Fruit fly (Drosophila melanogaster) whole organism, adult: ENCODE measurements around the gene Lztr1.
A peak's percentile ranks its signal among the peaks of the same experiment; 100 is the strongest.

Source experiments
- CG11617 ChIP-seq: fragments of 200-800 bp; sonication (Bioruptor generic); optimal IDR thresholded peaks from 2 replicates; lab custom pipeline; 2017; ENCODE audit warnings: mild to moderate bottlenecking, missing biosample characterization, missing genetic modification reagents, missing genetic modification characterization
- CG12768 ChIP-seq: fragments of 200-800 bp; sonication (Bioruptor generic); optimal IDR thresholded peaks from 2 replicates; lab custom pipeline; 2017; ENCODE audit warnings: missing biosample characterization, missing genetic modification characterization, mild to moderate bottlenecking, moderate library complexity, missing genetic modification reagents
- CG14711 ChIP-seq: fragments of 200-800 bp; sonication (Bioruptor generic); optimal IDR thresholded peaks from 2 replicates; lab custom pipeline; 2018; ENCODE audit warnings: missing biosample characterization, mild to moderate bottlenecking, missing genetic modification characterization, moderate library complexity
- CG1620 ChIP-seq: fragments of 200-800 bp; sonication (Bioruptor generic); optimal IDR thresholded peaks from 2 replicates; lab custom pipeline; 2016; ENCODE audit warnings: missing biosample characterization, missing genetic modification characterization
- CG33017 ChIP-seq: fragments of 200-800 bp; sonication (Bioruptor generic); optimal IDR thresholded peaks from 2 replicates; lab custom pipeline; 2018; ENCODE audit warnings: missing biosample characterization, mild to moderate bottlenecking, missing genetic modification characterization, moderate library complexity
- CG5204 ChIP-seq: fragments of 200-800 bp; sonication (Bioruptor generic); optimal IDR thresholded peaks from 2 replicates; lab custom pipeline; 2016; ENCODE audit warnings: missing biosample characterization, missing genetic modification characterization
- CG7045 ChIP-seq: fragments of 200-800 bp; sonication (Bioruptor generic); optimal IDR thresholded peaks from 2 replicates; lab custom pipeline; 2017; ENCODE audit warnings: missing biosample characterization, mild to moderate bottlenecking, missing genetic modification characterization
- CG7101 ChIP-seq: fragments of 200-800 bp; sonication (Bioruptor generic); optimal IDR thresholded peaks from 2 replicates; lab custom pipeline; 2018; ENCODE audit warnings: missing biosample characterization, mild to moderate bottlenecking, missing genetic modification characterization, moderate library complexity
- Clk ChIP-seq: fragments of 200-800 bp; sonication (Bioruptor generic); optimal IDR thresholded peaks from 2 replicates; lab custom pipeline; 2017; ENCODE audit warnings: missing biosample characterization, missing genetic modification characterization
- Crg-1 ChIP-seq: fragments of 200-800 bp; sonication (Bioruptor generic); optimal IDR thresholded peaks from 2 replicates; lab custom pipeline; 2016; ENCODE audit warnings: missing biosample characterization, missing genetic modification characterization
- Hr96 ChIP-seq: fragments of 200-800 bp; sonication (Bioruptor generic); optimal IDR thresholded peaks from 2 replicates; lab custom pipeline; 2016; ENCODE audit warnings: missing biosample characterization, missing genetic modification characterization
- Mnt ChIP-seq: fragments of 200-800 bp; sonication (Bioruptor generic); optimal IDR thresholded peaks from 2 replicates; lab custom pipeline; 2016; ENCODE audit warnings: missing biosample characterization, mild to moderate bottlenecking, missing genetic modification characterization
- bab1 ChIP-seq: fragments of 200-800 bp; sonication (Bioruptor generic); optimal IDR thresholded peaks from 3 replicates; lab custom pipeline; 2019; ENCODE audit warnings: missing biosample characterization, mild to moderate bottlenecking, missing genetic modification characterization, moderate library complexity
- cic ChIP-seq: fragments of 200-800 bp; sonication (Bioruptor generic); optimal IDR thresholded peaks from 2 replicates; lab custom pipeline; 2017; ENCODE audit warnings: missing biosample characterization, mild to moderate bottlenecking, missing genetic modification characterization, moderate library complexity
- cnc ChIP-seq, 2 experiments: fragments of >200 bp; optimal IDR thresholded peaks; 2 replicates each; lab custom pipeline; 2017
- kay ChIP-seq: fragments of 200-800 bp; sonication (Bioruptor generic); peaks from one replicate; lab custom pipeline; 2016; ENCODE audit warnings: missing biosample characterization, missing genetic modification characterization, borderline replicate concordance
- ovo ChIP-seq: fragments of 200-800 bp; sonication (Bioruptor generic); optimal IDR thresholded peaks from 2 replicates; lab custom pipeline; 2016; ENCODE audit warnings: missing biosample characterization, missing genetic modification characterization
- pad ChIP-seq: fragments of 200-800 bp; sonication (Bioruptor generic); optimal IDR thresholded peaks from 3 replicates; lab custom pipeline; 2017; ENCODE audit warnings: missing biosample characterization, missing genetic modification characterization, mild to moderate bottlenecking, moderate library complexity, missing genetic modification reagents
- tj ChIP-seq: fragments of 200-800 bp; sonication (Bioruptor generic); optimal IDR thresholded peaks from 3 replicates; lab custom pipeline; 2017; ENCODE audit warnings: missing biosample characterization, mild to moderate bottlenecking, missing genetic modification characterization, moderate library complexity
- toe ChIP-seq: fragments of 200-800 bp; sonication (Bioruptor generic); optimal IDR thresholded peaks from 2 replicates; lab custom pipeline; 2016; ENCODE audit warnings: missing biosample characterization, missing genetic modification characterization

Lztr1 gene

dm6 chrX:935901-936207 lies 8.5 kb upstream of the Lztr1 start:
- TF ChIP-seq cic (GFP tag; lab: Kevin White, UChicago) (no peak), pad (GFP tag; lab: Kevin White, UChicago) (no peak), ovo (GFP tag; lab: Kevin White, UChicago) (no peak), CG12768 (GFP tag; lab: Kevin White, UChicago) (no peak), CG14711 (tag; lab: Kevin White, UChicago) (no peak), CG5204 (GFP tag; lab: Kevin White, UChicago) (no peak), Mnt (GFP tag; lab: Kevin White, UChicago) (no peak), CG1620 (no peak), cnc (optimal IDR thresholded peaks at IDR 0.05; lab: Kevin White, UChicago) (no peak), CG7045 (no peak), toe (GFP tag; lab: Kevin White, UChicago) (no peak)

dm6 chrX:935049-935900 lies 7.9 kb upstream of the Lztr1 start, which contains the start of gene TRAM:
TRAM (plus strand) TSS chrX:935232.
- TF ChIP-seq Crg-1 (GFP tag; lab: Kevin White, UChicago) (peak; percentile 96), CG5204 (GFP tag; lab: Kevin White, UChicago) (peak; percentile 95), cic (GFP tag; lab: Kevin White, UChicago) (peak; percentile 81), CG12768 (GFP tag; lab: Kevin White, UChicago) (peak; percentile 95), CG7101 (tag; lab: Kevin White, UChicago) (peak; percentile 97), CG33017 (peak; percentile 92), pad (GFP tag; lab: Kevin White, UChicago) (peak; percentile 91), Hr96 (GFP tag; lab: Kevin White, UChicago) (peak; percentile 98), cnc (optimal IDR thresholded peaks at IDR 0.05; lab: Kevin White, UChicago) (no peak), tj (peak; percentile 93), Clk (peak; percentile 95), CG7045 (peak; percentile 95), toe (GFP tag; lab: Kevin White, UChicago) (peak; percentile 87), CG11617 (GFP tag; lab: Kevin White, UChicago) (peak; percentile 97), CG1620 (peak; percentile 97), bab1 (peak; percentile 96), ovo (GFP tag; lab: Kevin White, UChicago) (peak; percentile 96), kay (no peak), Mnt (GFP tag; lab: Kevin White, UChicago) (peak; percentile 94), CG14711 (tag; lab: Kevin White, UChicago) (peak; percentile 92)

dm6 chrX:933997-934396 lies 6.6 kb upstream of the Lztr1 start:
- no peak for TF ChIP-seq CG33017

DNA sequence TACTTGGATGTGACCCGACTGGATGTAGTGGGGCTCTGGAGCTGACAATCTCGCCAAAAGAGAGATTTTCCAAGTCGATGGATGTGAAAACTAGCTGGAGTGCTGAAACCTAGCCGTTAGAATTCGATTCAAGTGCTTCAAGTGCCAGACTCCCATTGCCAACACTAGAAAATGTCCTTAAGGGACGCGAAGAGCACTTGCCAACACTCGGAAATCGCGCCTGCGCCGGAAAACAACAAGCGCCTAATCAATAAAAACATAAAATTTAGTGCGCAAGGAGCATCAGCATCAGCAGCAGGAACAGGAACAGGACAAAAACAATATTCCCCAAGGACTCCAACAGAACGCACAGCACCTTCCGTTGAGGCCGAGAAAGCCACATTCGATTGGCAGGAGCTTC lies 5.5 kb upstream of the Lztr1 start:
- TF ChIP-seq cnc (optimal IDR thresholded peaks at IDR 0.05; lab: Kevin White, UChicago) (no peak), Clk (no peak), CG33017 (no peak), tj (no peak), Mnt (GFP tag; lab: Kevin White, UChicago) (no peak), CG1620 (no peak), CG12768 (GFP tag; lab: Kevin White, UChicago) (no peak), CG11617 (GFP tag; lab: Kevin White, UChicago) (no peak), Crg-1 (GFP tag; lab: Kevin White, UChicago) (no peak), toe (GFP tag; lab: Kevin White, UChicago) (no peak), CG14711 (tag; lab: Kevin White, UChicago) (no peak), CG5204 (GFP tag; lab: Kevin White, UChicago) (no peak), bab1 (no peak), Hr96 (GFP tag; lab: Kevin White, UChicago) (no peak), CG7101 (tag; lab: Kevin White, UChicago) (no peak), cic (GFP tag; lab: Kevin White, UChicago) (no peak)

DNA sequence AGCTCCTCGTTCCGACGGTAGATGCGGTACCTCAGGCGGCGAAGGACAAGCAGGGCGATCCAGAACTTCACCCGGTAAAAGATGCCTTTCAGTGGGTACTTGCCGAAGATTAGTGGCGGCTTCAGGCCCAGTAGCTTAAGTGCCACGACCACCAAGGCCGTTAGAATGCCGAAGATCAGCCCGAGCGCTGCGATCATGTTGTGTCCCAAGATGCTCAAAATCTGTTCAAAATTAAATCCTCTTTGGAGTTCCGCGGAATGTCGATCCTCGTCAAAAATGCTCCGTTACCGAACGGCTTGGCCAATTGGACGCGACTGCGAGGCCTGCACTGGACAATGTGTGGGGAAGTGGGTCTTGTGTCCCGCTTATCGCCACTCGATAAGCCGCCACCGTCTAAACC lies 4.8 kb upstream of the Lztr1 start, which contains the start of the genes CG32815 and CG3706:
CG32815 (plus strand) TSS at position 301 of the 400 bp plus-strand sequence.
CG3706 (minus strand) TSS at position 310 of the 400 bp plus-strand sequence.
- TF ChIP-seq kay (no peak), CG33017 (no peak), Hr96 (GFP tag; lab: Kevin White, UChicago) (no peak), Clk (no peak), tj (no peak), toe (GFP tag; lab: Kevin White, UChicago) (no peak), CG5204 (GFP tag; lab: Kevin White, UChicago) (no peak), ovo (GFP tag; lab: Kevin White, UChicago) (no peak), CG7101 (tag; lab: Kevin White, UChicago) (no peak), Mnt (GFP tag; lab: Kevin White, UChicago) (no peak), pad (GFP tag; lab: Kevin White, UChicago) (no peak), cic (GFP tag; lab: Kevin White, UChicago) (no peak), CG7045 (no peak), cnc (optimal IDR thresholded peaks at IDR 0.05; lab: Kevin White, UChicago) (no peak), bab1 (no peak), CG14711 (tag; lab: Kevin White, UChicago) (no peak), CG12768 (GFP tag; lab: Kevin White, UChicago) (no peak)
